Worm (Caenorhabditis elegans) whole organism, young adult: ENCODE data around the gene T02C12.5.

Experiments used
- B0019.2 ChIP-seq: fragments of 200-800 bp; sonication (Bioruptor generic); conservative IDR thresholded peaks from 2 replicates; pipeline ENCODE4 v1.3.6; 2022; ENCODE audit warnings: missing genetic modification reagents, missing genetic modification characterization, missing compliant biosample characterization
- B0035.1 ChIP-seq: sonication (generic microtip); optimal IDR thresholded peaks from 2 replicates; lab custom pipeline; 2016; ENCODE audit warnings: missing genetic modification characterization, mild to moderate bottlenecking, missing compliant biosample characterization, missing genotype, missing genetic modification reagents
- F22D6.2 ChIP-seq: sonication (generic microtip); optimal IDR thresholded peaks from 2 replicates; lab custom pipeline; 2016; ENCODE audit warnings: mild to moderate bottlenecking, missing genetic modification characterization, missing compliant biosample characterization
- F33H1.4 ChIP-seq: fragments of 200-800 bp; sonication (Bioruptor generic); IDR thresholded peaks from 2 replicates; pipeline ENCODE4 v1.3.6; 2022; ENCODE audit warnings: missing genetic modification reagents, missing genetic modification characterization, missing compliant biosample characterization
- F57A8.1 ChIP-seq: fragments of 200-800 bp; sonication (Bioruptor generic); optimal IDR thresholded peaks from 2 replicates; lab custom pipeline; 2018; ENCODE audit warnings: mild to moderate bottlenecking, missing genetic modification characterization, moderate library complexity, missing compliant biosample characterization
- K11D2.4 ChIP-seq: fragments of 200-800 bp; sonication (Bioruptor generic); IDR thresholded peaks from 2 replicates; pipeline ENCODE4 v1.3.6; 2022; ENCODE audit warnings: missing genetic modification reagents, missing genetic modification characterization, missing compliant biosample characterization
- K12H6.12 ChIP-seq: fragments of 200-800 bp; sonication (Bioruptor generic); optimal IDR thresholded peaks from 2 replicates; lab custom pipeline; 2018; ENCODE audit warnings: mild to moderate bottlenecking, missing genetic modification characterization, missing compliant biosample characterization
- T26A5.8 ChIP-seq: sonication (generic microtip); optimal IDR thresholded peaks from 2 replicates; lab custom pipeline; 2016; ENCODE audit warnings: missing genetic modification characterization, missing compliant biosample characterization
- Y53F4B.3 ChIP-seq: fragments of 200-800 bp; sonication (Bioruptor generic); IDR thresholded peaks from 2 replicates; pipeline ENCODE4 v1.3.6; 2022; ENCODE audit warnings: missing genetic modification reagents, missing genetic modification characterization, missing compliant biosample characterization
- Y53G8AR.9 ChIP-seq: fragments of 200-800 bp; sonication (Bioruptor generic); conservative IDR thresholded peaks from 2 replicates; pipeline ENCODE4 v1.3.6; 2022; ENCODE audit warnings: missing genetic modification reagents, missing genetic modification characterization, missing compliant biosample characterization
- Y95B8A.8 ChIP-seq: fragments of 200-800 bp; sonication (Bioruptor generic); IDR thresholded peaks from 2 replicates; pipeline ENCODE4 v1.3.6; 2022; ENCODE audit warnings: missing genetic modification reagents, missing genetic modification characterization, missing compliant biosample characterization
- ZK185.1 ChIP-seq: sonication (generic microtip); optimal IDR thresholded peaks from 2 replicates; lab custom pipeline; 2016; ENCODE audit warnings: mild to moderate bottlenecking, missing genetic modification characterization, missing compliant biosample characterization; ENCODE audit not compliant: poor library complexity, severe bottlenecking
- ama-1 ChIP-seq, 3 experiments: fragments of 150-350 bp in 1 of 3; sonication (generic microtip) in 2 of 3; optimal IDR thresholded peaks; 2 replicates each; lab custom pipeline; 2014 to 2018; ENCODE audit warnings: missing biosample characterization in 2 of 3, missing genetic modification characterization in 2 of 3, missing genetic modification reagents in 2 of 3
- atf-7 ChIP-seq: sonication (generic microtip); optimal IDR thresholded peaks from 2 replicates; lab custom pipeline; 2017; ENCODE audit warnings: mild to moderate bottlenecking, missing genetic modification characterization, missing compliant biosample characterization
- cebp-1 ChIP-seq, 2 experiments: fragments of 200-800 bp in 1 of 2; sonication (Bioruptor generic) in 1 of 2; sonication (generic microtip) in 1 of 2; IDR thresholded peaks in 1 of 2; optimal IDR thresholded peaks in 1 of 2; 2 replicates each; pipeline versions ENCODE4 v1.3.6 to Lab custom; 2017 to 2022; ENCODE audit warnings: missing compliant biosample characterization in 2 of 2, missing genetic modification characterization in 2 of 2, mild to moderate bottlenecking in 1 of 2, missing genetic modification reagents in 1 of 2, moderate library complexity in 1 of 2
- ceh-100 ChIP-seq: fragments of 200-800 bp; sonication (Bioruptor generic); IDR thresholded peaks from 2 replicates; pipeline ENCODE4 v1.3.6; 2022; ENCODE audit warnings: missing genetic modification reagents, missing genetic modification characterization, missing compliant biosample characterization
- dpff-1 ChIP-seq: sonication (generic microtip); optimal IDR thresholded peaks from 2 replicates; lab custom pipeline; 2017; ENCODE audit warnings: mild to moderate bottlenecking, missing genetic modification characterization, missing compliant biosample characterization
- egl-18 ChIP-seq: fragments of 200-800 bp; sonication (Bioruptor generic); IDR thresholded peaks from 2 replicates; pipeline ENCODE4 v1.3.6; 2022; ENCODE audit warnings: missing genetic modification reagents, missing genetic modification characterization, missing compliant biosample characterization
- egrh-3 ChIP-seq: fragments of 200-800 bp; sonication (Bioruptor generic); IDR thresholded peaks from 2 replicates; pipeline ENCODE4 v1.3.6; 2022; ENCODE audit warnings: missing genetic modification reagents, missing genetic modification characterization, missing compliant biosample characterization
- him-1 ChIP-seq: sonication (generic microtip); optimal IDR thresholded peaks from 2 replicates; lab custom pipeline; 2016; ENCODE audit warnings: missing genotype, missing genetic modification reagents, missing genetic modification characterization, missing compliant biosample characterization
- lag-1 ChIP-seq: fragments of 200-800 bp; sonication (Bioruptor generic); IDR thresholded peaks from 2 replicates; pipeline ENCODE4 v1.3.6; 2022; ENCODE audit warnings: missing genetic modification reagents, missing genetic modification characterization, missing compliant biosample characterization
- let-526 ChIP-seq: fragments of 200-800 bp; sonication (Bioruptor generic); IDR thresholded peaks from 2 replicates; pipeline ENCODE4 v1.3.6; 2022; ENCODE audit warnings: missing genetic modification reagents, missing genetic modification characterization, missing compliant biosample characterization
- lin-40 ChIP-seq: sonication (generic microtip); optimal IDR thresholded peaks from 2 replicates; lab custom pipeline; 2016; ENCODE audit warnings: missing genetic modification characterization, mild to moderate bottlenecking, missing compliant biosample characterization, missing genotype, missing genetic modification reagents
- madf-10 ChIP-seq: sonication (generic microtip); optimal IDR thresholded peaks from 2 replicates; lab custom pipeline; 2016; ENCODE audit warnings: mild to moderate bottlenecking, missing genetic modification characterization, missing compliant biosample characterization
- madf-8 ChIP-seq: fragments of 200-800 bp; sonication (Bioruptor generic); conservative IDR thresholded peaks from 2 replicates; pipeline ENCODE4 v1.3.6; 2022; ENCODE audit warnings: missing genetic modification reagents, missing genetic modification characterization, missing compliant biosample characterization
- mcd-1 ChIP-seq: fragments of 200-800 bp; sonication (Bioruptor generic); IDR thresholded peaks from 2 replicates; pipeline ENCODE4 v1.3.6; 2022; ENCODE audit warnings: missing genetic modification reagents, missing genetic modification characterization, missing compliant biosample characterization
- mel-28 ChIP-seq: sonication (generic microtip); optimal IDR thresholded peaks from 2 replicates; lab custom pipeline; 2016; ENCODE audit warnings: borderline replicate concordance, mild to moderate bottlenecking, missing genetic modification characterization, missing compliant biosample characterization
- nfya-1 ChIP-seq: sonication (generic microtip); optimal IDR thresholded peaks from 2 replicates; lab custom pipeline; 2017; ENCODE audit warnings: antibody characterized with exemption, missing compliant biosample characterization, missing genetic modification characterization, borderline replicate concordance; ENCODE audit not compliant: insufficient read depth
- nhr-27 ChIP-seq: fragments of 200-800 bp; sonication (Bioruptor generic); optimal IDR thresholded peaks from 2 replicates; lab custom pipeline; 2018; ENCODE audit warnings: mild to moderate bottlenecking, missing genetic modification characterization, moderate library complexity, missing compliant biosample characterization
- pbrm-1 ChIP-seq: fragments of 200-800 bp; sonication (Bioruptor generic); IDR thresholded peaks from 2 replicates; pipeline ENCODE4 v1.3.6; 2022; ENCODE audit warnings: missing genetic modification reagents, missing genetic modification characterization, missing compliant biosample characterization
- pha-4 ChIP-seq: fragments of 150-350 bp; sonication (generic microtip); optimal IDR thresholded peaks from 2 replicates; lab custom pipeline; 2014; ENCODE audit warnings: missing biosample characterization, missing genetic modification reagents, missing genetic modification characterization
- rcor-1 ChIP-seq: fragments of 200-800 bp; sonication (Bioruptor generic); IDR thresholded peaks from 2 replicates; pipeline ENCODE4 v1.3.6; 2022; ENCODE audit warnings: missing genetic modification reagents, missing genetic modification characterization, missing compliant biosample characterization
- rec-8 ChIP-seq, 2 experiments: sonication (generic microtip); optimal IDR thresholded peaks; 2 replicates each; lab custom pipeline; 2016; ENCODE audit warnings: mild to moderate bottlenecking in 2 of 2, missing genetic modification characterization in 2 of 2, missing genetic modification reagents in 2 of 2, missing genotype in 2 of 2, missing biosample characterization in 1 of 2, missing compliant biosample characterization in 1 of 2, moderate library complexity in 1 of 2
- rpc-1 ChIP-seq, 2 experiments: fragments of 150-350 bp in 1 of 2; sonication (generic microtip) in 1 of 2; optimal IDR thresholded peaks; 2 replicates each; lab custom pipeline; 2014 to 2018; ENCODE audit warnings: missing biosample characterization in 1 of 2, missing genetic modification characterization in 1 of 2, missing genetic modification reagents in 1 of 2, missing genotype in 1 of 2
- sea-2 ChIP-seq: fragments of 200-800 bp; sonication (Bioruptor generic); IDR thresholded peaks from 2 replicates; pipeline ENCODE4 v1.3.6; 2022; ENCODE audit warnings: missing genetic modification characterization, missing compliant biosample characterization
- snpc-1.3 ChIP-seq: sonication (generic microtip); optimal IDR thresholded peaks from 2 replicates; lab custom pipeline; 2017; ENCODE audit warnings: missing genetic modification characterization, mild to moderate bottlenecking, missing compliant biosample characterization, antibody characterized with exemption, moderate library complexity, missing genotype, missing genetic modification reagents; ENCODE audit not compliant: insufficient read depth
- snpc-3.4 ChIP-seq: sonication (generic microtip); optimal IDR thresholded peaks from 2 replicates; lab custom pipeline; 2017; ENCODE audit warnings: missing genetic modification characterization, mild to moderate bottlenecking, missing compliant biosample characterization, antibody characterized with exemption, moderate library complexity, missing genotype, missing genetic modification reagents
- sptf-2 ChIP-seq: fragments of 200-800 bp; sonication (Bioruptor generic); optimal IDR thresholded peaks from 2 replicates; lab custom pipeline; 2018; ENCODE audit warnings: mild to moderate bottlenecking, missing genetic modification characterization, missing compliant biosample characterization
- xnd-1 ChIP-seq: sonication (generic microtip); optimal IDR thresholded peaks from 2 replicates; lab custom pipeline; 2016; ENCODE audit warnings: missing genotype, missing genetic modification reagents, missing genetic modification characterization, missing compliant biosample characterization
- ztf-28 ChIP-seq: fragments of 200-800 bp; sonication (Bioruptor generic); IDR thresholded peaks from 2 replicates; pipeline ENCODE4 v1.3.6; 2022; ENCODE audit warnings: missing genetic modification reagents, missing genetic modification characterization, missing compliant biosample characterization

Gene T02C12.5

ce11 chrIII:4034984-4035383 lies 7.0 kb upstream of the T02C12.5 start:
- TF ChIP-seq cebp-1 (GFP tag; IDR thresholded peaks at IDR 0.05; lab: Robert Waterston, UW) (peak; percentile 78), cebp-1 (tag; optimal IDR thresholded peaks at IDR 0.05; lab: Kevin White, UChicago) (peak; percentile 98), F33H1.4 (no peak)

- TF ChIP-seq xnd-1 (tag; lab: Kevin White, UChicago) (no peak), egl-18 (no peak)
Observed at ce11 chrIII:4030839-4031238, 2.9 kb upstream of the T02C12.5 start.

ce11 chrIII:4021866-4022265 lies 6.1 kb downstream of the T02C12.5 start, which contains the start of gene tftc-5:
TSS of gene tftc-5 (plus strand) at chrIII:4022166.
- peak; percentile 7 for TF ChIP-seq snpc-3.4 (tag; lab: Kevin White, UChicago)
- TF ChIP-seq pha-4 (tag; lab: Kevin White, UChicago), result no peak
- no peak for TF ChIP-seq him-1 (tag; lab: Kevin White, UChicago)
- no peak for TF ChIP-seq rpc-1 (optimal IDR thresholded peaks at IDR 0.05; lab: Kevin White, UChicago)
- TF ChIP-seq rpc-1 (tag; optimal IDR thresholded peaks at IDR 0.05; lab: Kevin White, UChicago), result no peak

ce11 chrIII:4019801-4020200 lies 8.2 kb downstream of the T02C12.5 start, which contains the start of gene snpc-3.4:
TSS of gene snpc-3.4 (plus strand) at chrIII:4020037.
- TF ChIP-seq rcor-1 (GFP tag; lab: Robert Waterston, UW) (peak; percentile 83), snpc-1.3 (tag; lab: Kevin White, UChicago) (peak; percentile 73), ztf-28 (peak; percentile 84; the same call in 1 of the 2 replicates), Y95B8A.8 (GFP tag; lab: Robert Waterston, UW) (peak; percentile 95), xnd-1 (tag; lab: Kevin White, UChicago) (peak; percentile 94), Y53F4B.3 (GFP tag; lab: Robert Waterston, UW) (peak; percentile 7; the same call in 1 of the 2 replicates), F57A8.1 (no peak), madf-8 (GFP tag; lab: Robert Waterston, UW) (peak; percentile 96), K12H6.12 (tag; lab: Kevin White, UChicago) (no peak), dpff-1 (tag; lab: Kevin White, UChicago) (no peak), let-526 (no peak), egrh-3 (GFP tag; lab: Robert Waterston, UW) (0 out of 2 replicates have a peak, but pooled peaks have one; percentile 16), sea-2 (GFP tag; lab: Robert Waterston, UW) (no peak), egl-18 (0 out of 2 replicates have a peak, but pooled peaks have one; percentile 7), F22D6.2 (tag; lab: Kevin White, UChicago) (no peak), nhr-27 (tag; lab: Kevin White, UChicago) (no peak), rec-8 (tag; optimal IDR thresholded peaks at IDR 0.05; lab: Kevin White, UChicago) (no peak), pbrm-1 (GFP tag; lab: Robert Waterston, UW) (peak; percentile 88), Y53G8AR.9 (peak; percentile 85), ama-1 (optimal IDR thresholded peaks at IDR 0.05; lab: Kevin White, UChicago) (no peak), ama-1 (GFP tag; optimal IDR thresholded peaks at IDR 0.05; lab: Kevin White, UChicago) (peak in 1 of 2 experiments; percentile 41), lin-40 (tag; lab: Kevin White, UChicago) (peak; percentile 37), him-1 (tag; lab: Kevin White, UChicago) (no peak), sptf-2 (GFP tag; lab: Kevin White, UChicago) (no peak), nfya-1 (tag; lab: Kevin White, UChicago) (no peak), mel-28 (tag; lab: Kevin White, UChicago) (no peak), ceh-100 (GFP tag; lab: Robert Waterston, UW) (peak; percentile 61; the same call in 1 of the 2 replicates), B0019.2 (GFP tag; lab: Robert Waterston, UW) (peak; percentile 97), mcd-1 (GFP tag; lab: Robert Waterston, UW) (peak; percentile 77), K11D2.4 (GFP tag; lab: Robert Waterston, UW) (0 out of 2 replicates have a peak, but pooled peaks have one; percentile 42), B0035.1 (tag; lab: Kevin White, UChicago) (no peak), ZK185.1 (tag; lab: Kevin White, UChicago) (peak; percentile 9), madf-10 (no peak), T26A5.8 (tag; lab: Kevin White, UChicago) (no peak), lag-1 (no peak), atf-7 (no peak)
